Worm (Caenorhabditis elegans) whole organism, early embryonic: Measurements from ENCODE around the gene fpn-1.2.

Experiments used
- F13C5.2 ChIP-seq: sonication (generic microtip); optimal IDR thresholded peaks from 2 replicates; lab custom pipeline; 2017; ENCODE audit warnings: mild to moderate bottlenecking, missing genetic modification characterization, inconsistent platforms, missing compliant biosample characterization
- ama-1 ChIP-seq: fragments of 150-350 bp; optimal IDR thresholded peaks from 2 replicates; lab custom pipeline; 2014
- flt-1 ChIP-seq: fragments of 200-800 bp; sonication (Bioruptor generic); IDR thresholded peaks from 2 replicates; pipeline ENCODE4 v1.3.6; 2022; ENCODE audit warnings: missing genetic modification characterization, missing compliant biosample characterization
- hmbx-1 ChIP-seq: sonication (generic microtip); optimal IDR thresholded peaks from 2 replicates; lab custom pipeline; 2016; ENCODE audit warnings: mild to moderate bottlenecking, missing genetic modification characterization, missing compliant biosample characterization
- hmg-4 ChIP-seq: fragments of 200-800 bp; sonication (Bioruptor generic); optimal IDR thresholded peaks from 2 replicates; lab custom pipeline; 2018; ENCODE audit warnings: mild to moderate bottlenecking, missing genetic modification characterization, missing compliant biosample characterization
- hnd-1 ChIP-seq: sonication (generic microtip); optimal IDR thresholded peaks from 2 replicates; lab custom pipeline; 2016; ENCODE audit warnings: missing genetic modification characterization, missing compliant biosample characterization
- sea-1 ChIP-seq: fragments of 200-800 bp; sonication (Bioruptor generic); conservative IDR thresholded peaks from 2 replicates; pipeline ENCODE4 v1.3.6; 2022; ENCODE audit warnings: missing genetic modification characterization, missing compliant biosample characterization
- tra-4 ChIP-seq: sonication (generic microtip); optimal IDR thresholded peaks from 2 replicates; lab custom pipeline; 2017; ENCODE audit warnings: missing genetic modification characterization, missing compliant biosample characterization

DNA sequence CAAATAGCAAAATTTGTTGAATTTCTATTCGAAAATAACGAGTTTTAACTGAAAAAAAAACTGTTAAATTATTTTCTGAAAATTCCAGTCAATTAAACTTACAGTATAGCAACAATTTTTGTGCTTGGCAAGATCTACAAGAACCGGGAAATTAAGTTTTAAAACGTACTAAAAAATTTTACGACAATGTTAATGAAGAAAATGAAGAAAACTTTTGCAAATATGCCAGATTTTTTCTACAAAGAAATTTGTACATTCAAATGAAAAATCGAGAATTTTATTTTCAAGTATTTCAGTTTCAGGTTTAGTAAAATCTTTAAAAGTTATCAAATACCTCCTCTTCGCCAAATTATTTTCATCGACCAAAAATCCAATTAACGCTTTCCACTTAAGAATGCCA lies 22.5 kb downstream of the fpn-1.2 start, which contains the start of gene cnc-11:
- TF ChIP-seq flt-1 (GFP tag; lab: Robert Waterston, UW) (no peak), F13C5.2 (no peak), hnd-1 (tag; lab: Kevin White, UChicago) (no peak), ama-1 (no peak), tra-4 (tag; lab: Kevin White, UChicago) (no peak), hmg-4 (GFP tag; lab: Kevin White, UChicago) (no peak), hmbx-1 (no peak), sea-1 (no peak)
